Fruit fly (Drosophila melanogaster): Measurements from ENCODE around the gene CG42393.

The CG42393 gene

dm6 chr3L:18075853-18076252 is 33.3 kb downstream of the CG42393 start:
- TF ChIP-seq CG10631 (GFP tag; optimal IDR thresholded peaks at IDR 0.05), result no peak
- TF ChIP-seq esn (GFP tag; optimal IDR thresholded peaks at IDR 0.05), result peak; percentile 9
- TF ChIP-seq spab (GFP tag; optimal IDR thresholded peaks at IDR 0.05), result peak; percentile 22
- peak; percentile 17 for TF ChIP-seq cyc (GFP tag; optimal IDR thresholded peaks at IDR 0.05)
- peak; percentile 19 for TF ChIP-seq OdsH (GFP tag; optimal IDR thresholded peaks at IDR 0.05)
- TF ChIP-seq ss (GFP tag; optimal IDR thresholded peaks at IDR 0.05), result no peak
- TF ChIP-seq CG7368 (GFP tag; optimal IDR thresholded peaks at IDR 0.05), result peak; percentile 15
- TF ChIP-seq Ets96B (tag; optimal IDR thresholded peaks at IDR 0.05), result peak; percentile 20
- TF ChIP-seq net (GFP tag; optimal IDR thresholded peaks at IDR 0.05), result no peak
- no peak for TF ChIP-seq CG8119 (GFP tag; IDR thresholded peaks at IDR 0.05)
- peak; percentile 53 for TF ChIP-seq Eip78C (GFP tag)
- peak; percentile 37 for TF ChIP-seq Sox14 (GFP tag; optimal IDR thresholded peaks at IDR 0.05)
- TF ChIP-seq Ets21C (GFP tag; optimal IDR thresholded peaks at IDR 0.05), result no peak
- peak; percentile 16 for TF ChIP-seq pdm3 (GFP tag; optimal IDR thresholded peaks at IDR 0.05)
- TF ChIP-seq Sox102F (GFP tag; optimal IDR thresholded peaks at IDR 0.05), result no peak
- TF ChIP-seq Hr39 (GFP tag; optimal IDR thresholded peaks at IDR 0.05), result peak; percentile 7
- TF ChIP-seq CG6808 (GFP tag; optimal IDR thresholded peaks at IDR 0.05), result peak; percentile 7
- peak; percentile 44 for TF ChIP-seq CG32006 (GFP tag; optimal IDR thresholded peaks at IDR 0.05)
- TF ChIP-seq Hr4 (GFP tag; optimal IDR thresholded peaks at IDR 0.05), result peak; percentile 44
- TF ChIP-seq lz (GFP tag; optimal IDR thresholded peaks at IDR 0.05), result no peak
- TF ChIP-seq Met (GFP tag; optimal IDR thresholded peaks at IDR 0.05), result peak; percentile 25
- peak; percentile 3 for TF ChIP-seq achi (GFP tag; optimal IDR thresholded peaks at IDR 0.05)
- TF ChIP-seq vri (GFP tag; optimal IDR thresholded peaks at IDR 0.05), result peak; percentile 19
- no peak for TF ChIP-seq fd59A (GFP tag; optimal IDR thresholded peaks at IDR 0.05)
- TF ChIP-seq CG34406 (GFP tag; optimal IDR thresholded peaks at IDR 0.05), result no peak
- TF ChIP-seq dsx (GFP tag; optimal IDR thresholded peaks at IDR 0.05; ENCODE audit: poor library complexity, severe bottlenecking), result peak; percentile 18
- TF ChIP-seq svp (GFP tag), result peak; percentile 90
- TF ChIP-seq CG3919 (GFP tag; optimal IDR thresholded peaks at IDR 0.05), result peak; percentile 22
- TF ChIP-seq CG1621 (tag; optimal IDR thresholded peaks at IDR 0.05), result peak; percentile 6

- TF ChIP-seq Eip75B (GFP tag; optimal IDR thresholded peaks at IDR 0.05) (peak; percentile 4), Blimp-1 (GFP tag; optimal IDR thresholded peaks at IDR 0.05) (no peak), Hr4 (GFP tag; optimal IDR thresholded peaks at IDR 0.05) (no peak), CG15336 (GFP tag; IDR thresholded peaks at IDR 0.05) (peak; percentile 27; the same call in 1 of the 2 replicates), CG6276 (GFP tag; optimal IDR thresholded peaks at IDR 0.05) (peak; percentile 39), CG9139 (GFP tag; optimal IDR thresholded peaks at IDR 0.05) (no peak), net (GFP tag; optimal IDR thresholded peaks at IDR 0.05) (no peak), Sox14 (GFP tag; optimal IDR thresholded peaks at IDR 0.05) (no peak), ss (GFP tag; optimal IDR thresholded peaks at IDR 0.05) (peak in 1 of 2 experiments; percentile 4), CG6163 (GFP tag; IDR thresholded peaks at IDR 0.05) (no peak), svp (GFP tag) (no peak), CG8632 (GFP tag; optimal IDR thresholded peaks at IDR 0.05) (no peak), Eip78C (GFP tag) (no peak), cyc (GFP tag; optimal IDR thresholded peaks at IDR 0.05) (no peak), OdsH (GFP tag; optimal IDR thresholded peaks at IDR 0.05) (no peak), CG32006 (GFP tag; optimal IDR thresholded peaks at IDR 0.05) (peak; percentile 31), spab (GFP tag; optimal IDR thresholded peaks at IDR 0.05) (no peak), Lpt (GFP tag; optimal IDR thresholded peaks at IDR 0.05) (no peak)
Measured at dm6 chr3L:18076649-18077048, 34.1 kb downstream of the CG42393 start.

- TF ChIP-seq CG8319 (GFP tag; optimal IDR thresholded peaks at IDR 0.05), result peak; percentile 64
- TF ChIP-seq fkh (GFP tag; optimal IDR thresholded peaks at IDR 0.05), result no peak
- TF ChIP-seq CG32006 (GFP tag; optimal IDR thresholded peaks at IDR 0.05), result peak; percentile 98
- peak; percentile 93 for TF ChIP-seq OdsH (GFP tag; optimal IDR thresholded peaks at IDR 0.05)
- peak; percentile 96 for TF ChIP-seq Eip78C (GFP tag)
- peak; percentile 79 for TF ChIP-seq Hr4 (GFP tag; optimal IDR thresholded peaks at IDR 0.05)
- peak; percentile 87 for TF ChIP-seq dac (GFP tag; optimal IDR thresholded peaks at IDR 0.05)
- TF ChIP-seq net (GFP tag; optimal IDR thresholded peaks at IDR 0.05), result peak; percentile 89
- TF ChIP-seq pdm3 (GFP tag; optimal IDR thresholded peaks at IDR 0.05), result peak; percentile 81
- TF ChIP-seq CG1621 (tag; optimal IDR thresholded peaks at IDR 0.05), result peak; percentile 85
- peak; percentile 83 for TF ChIP-seq CG11902 (GFP tag; optimal IDR thresholded peaks at IDR 0.05)
- peak; percentile 97 for TF ChIP-seq CG15336 (GFP tag; IDR thresholded peaks at IDR 0.05)
- peak; percentile 45 for TF ChIP-seq Smox (GFP tag; optimal IDR thresholded peaks at IDR 0.05)
- TF ChIP-seq fd85E (GFP tag; optimal IDR thresholded peaks at IDR 0.05), result peak; percentile 18
- TF ChIP-seq CG11294 (GFP tag; IDR thresholded peaks at IDR 0.05), result peak; percentile 86; the same call in 1 of the 2 replicates
- TF ChIP-seq CG10631 (GFP tag; optimal IDR thresholded peaks at IDR 0.05), result peak; percentile 97
- TF ChIP-seq Sox15 (GFP tag; optimal IDR thresholded peaks at IDR 0.05), result peak; percentile 86
- peak; percentile 97 for TF ChIP-seq CG8119 (GFP tag; IDR thresholded peaks at IDR 0.05)
- TF ChIP-seq Eip75B (GFP tag; optimal IDR thresholded peaks at IDR 0.05), result peak; percentile 72
Measured at dm6 chr3L:18077649-18078417, 35.3 kb downstream of the CG42393 start.

Measured in whole organism, prepupa.